Fruit fly (Drosophila melanogaster) Kc167 (cell line): ENCODE measurements around the gene CG17104.

Experiments
- Myc ChIP-seq: fragments of >200 bp; optimal IDR thresholded peaks from 2 replicates; lab custom pipeline; 2017; ENCODE audit warnings: missing external identifiers
- h ChIP-seq: fragments of >200 bp; optimal IDR thresholded peaks from 3 replicates; lab custom pipeline; 2018; ENCODE audit warnings: missing external identifiers
- insv ChIP-seq: fragments of >200 bp; optimal IDR thresholded peaks from 3 replicates; lab custom pipeline; 2018; ENCODE audit warnings: missing external identifiers
- psq ChIP-seq: fragments of >200 bp; optimal IDR thresholded peaks from 2 replicates; lab custom pipeline; 2017; ENCODE audit warnings: missing external identifiers
- ttk ChIP-seq: sonication (Bioruptor generic); optimal IDR thresholded peaks from 2 replicates; lab custom pipeline; 2017; ENCODE audit warnings: missing external identifiers

dm6 chr2L:10646726-10647125 lies 30.3 kb upstream of the CG17104 start:
- no peak for TF ChIP-seq h (lab: Kevin White, UChicago)
- TF ChIP-seq insv, result no peak
- no peak for TF ChIP-seq psq (lab: Kevin White, UChicago)
- no peak for TF ChIP-seq ttk
- no peak for TF ChIP-seq Myc
